Fruit fly (Drosophila melanogaster): ENCODE data around the gene ND-SGDH.

Gene ND-SGDH

dm6 chr3L:12145709-12146694, 7.6 kb upstream of the ND-SGDH start, which contains the start of the genes eIF3l and Nrx-IV:
Gene eIF3l (minus strand): TSS chr3L:12146097.
Gene Nrx-IV (plus strand): TSS chr3L:12146519.
- no peak for TF ChIP-seq CG8301 (tag; optimal IDR thresholded peaks at IDR 0.05)
- no peak for TF ChIP-seq gl (tag; optimal IDR thresholded peaks at IDR 0.05)
- TF ChIP-seq CG4496 (GFP tag; IDR thresholded peaks at IDR 0.05), result 0 out of 3 replicates have a peak, but pooled peaks have one; percentile 16

DNA sequence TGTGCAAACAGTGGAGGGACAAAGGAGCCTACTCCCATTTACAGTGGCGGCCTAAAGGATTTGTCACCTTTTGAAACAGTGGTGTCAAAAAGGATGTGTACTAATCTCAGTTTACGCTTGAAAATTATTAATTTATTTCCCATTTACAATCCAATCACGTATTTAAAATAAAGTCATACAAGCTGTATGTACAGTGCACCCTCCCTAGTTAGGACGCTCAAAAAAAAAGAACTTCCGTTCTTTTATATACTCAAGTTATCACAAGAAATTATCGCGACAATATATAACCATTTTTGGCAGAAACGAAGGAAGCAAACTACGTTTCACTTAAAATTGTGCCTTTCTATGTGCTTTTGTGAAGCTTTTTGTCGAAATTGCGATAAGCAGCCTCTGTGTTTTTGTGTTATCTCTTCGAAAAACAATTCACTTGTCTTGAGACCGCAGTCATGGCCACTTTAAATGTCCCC, 881 bp upstream of the ND-SGDH start:
- TF ChIP-seq EcR (GFP tag; optimal IDR thresholded peaks at IDR 0.05) (no peak), D1 (tag; optimal IDR thresholded peaks at IDR 0.05) (no peak), CG14655 (GFP tag; optimal IDR thresholded peaks at IDR 0.05) (no peak), fd96Ca (GFP tag; IDR thresholded peaks at IDR 0.05) (0 out of 3 replicates have a peak, but pooled peaks have one; percentile 43), CG8159 (tag; optimal IDR thresholded peaks at IDR 0.05) (peak; percentile 54), CG34367 (tag; optimal IDR thresholded peaks at IDR 0.05) (peak; percentile 26), CG8301 (tag; optimal IDR thresholded peaks at IDR 0.05) (peak; percentile 39), Ets98B (GFP tag; IDR thresholded peaks at IDR 0.05) (peak; percentile 43), rn (GFP tag; IDR thresholded peaks at IDR 0.05) (no peak), CG4496 (GFP tag; IDR thresholded peaks at IDR 0.05) (peak; percentile 62), Pif1B (GFP tag; optimal IDR thresholded peaks at IDR 0.05) (no peak), Pif1A (GFP tag; optimal IDR thresholded peaks at IDR 0.05) (no peak), gl (tag; optimal IDR thresholded peaks at IDR 0.05) (no peak), CG32121 (GFP tag; IDR thresholded peaks at IDR 0.05) (no peak; the same call in 1 of the 2 replicates), CG9948 (tag; optimal IDR thresholded peaks at IDR 0.05) (peak; percentile 39), CG17806 (tag; optimal IDR thresholded peaks at IDR 0.05) (peak; percentile 43), CG15710 (tag; optimal IDR thresholded peaks at IDR 0.05) (peak; percentile 44), CG12605 (GFP tag; IDR thresholded peaks at IDR 0.05) (0 out of 2 replicates have a peak, but pooled peaks have one; percentile 11), CG10348 (GFP tag; IDR thresholded peaks at IDR 0.05) (no peak), Snoo (tag; optimal IDR thresholded peaks at IDR 0.05) (peak; percentile 51), CG13204 (GFP tag; optimal IDR thresholded peaks at IDR 0.05) (no peak)

DNA sequence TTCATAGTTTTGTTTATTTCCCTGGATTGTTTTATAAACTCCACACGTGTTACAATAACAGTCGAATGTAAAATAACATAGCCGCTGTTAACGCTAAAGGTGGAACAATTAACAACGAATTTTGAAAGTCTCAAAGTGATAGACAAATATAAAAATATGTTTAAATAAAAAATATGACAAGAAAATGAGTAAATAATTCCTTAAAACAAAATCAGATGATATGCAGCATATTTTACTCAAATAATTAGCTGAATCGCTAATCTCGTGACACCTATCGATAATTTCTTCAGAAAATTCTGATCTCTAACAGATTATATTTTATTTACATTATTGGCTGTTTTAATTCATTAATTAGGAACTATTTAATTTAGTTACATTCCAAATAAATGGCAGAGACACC, 1.8 kb downstream of the ND-SGDH start, which contains the start of the genes CG5645 and Atg12:
Gene CG5645 (minus strand): TSS at position 77 of the 400 bp plus-strand sequence.
Gene Atg12 (plus strand): TSS at position 338 of the 400 bp plus-strand sequence.
- TF ChIP-seq Pif1A (GFP tag; optimal IDR thresholded peaks at IDR 0.05), result no peak
- TF ChIP-seq Ets98B (GFP tag; IDR thresholded peaks at IDR 0.05), result peak; percentile 44; the same call in 1 of the 2 replicates
- TF ChIP-seq fd96Ca (GFP tag; IDR thresholded peaks at IDR 0.05), result no peak
- TF ChIP-seq CG14655 (GFP tag; optimal IDR thresholded peaks at IDR 0.05), result peak; percentile 42
- TF ChIP-seq CG8159 (tag; optimal IDR thresholded peaks at IDR 0.05), result peak; percentile 66
- TF ChIP-seq CG13204 (GFP tag; optimal IDR thresholded peaks at IDR 0.05), result no peak
- no peak for TF ChIP-seq gl (tag; optimal IDR thresholded peaks at IDR 0.05)
- no peak; the same call in 1 of the 2 replicates for TF ChIP-seq rn (GFP tag; IDR thresholded peaks at IDR 0.05)
- no peak for TF ChIP-seq Snoo (tag; optimal IDR thresholded peaks at IDR 0.05)
- TF ChIP-seq CG34367 (tag; optimal IDR thresholded peaks at IDR 0.05), result no peak
- TF ChIP-seq CG9948 (tag; optimal IDR thresholded peaks at IDR 0.05), result peak; percentile 8
- peak; percentile 75 for TF ChIP-seq CG4496 (GFP tag; IDR thresholded peaks at IDR 0.05)
- no peak for TF ChIP-seq CG8301 (tag; optimal IDR thresholded peaks at IDR 0.05)
- TF ChIP-seq CG32121 (GFP tag; IDR thresholded peaks at IDR 0.05), result peak; percentile 48; the same call in 1 of the 2 replicates
- TF ChIP-seq CG17806 (tag; optimal IDR thresholded peaks at IDR 0.05), result peak; percentile 58
- no peak for TF ChIP-seq Pif1B (GFP tag; optimal IDR thresholded peaks at IDR 0.05)
- peak; percentile 51 for TF ChIP-seq CG15710 (tag; optimal IDR thresholded peaks at IDR 0.05)
- TF ChIP-seq CG12605 (GFP tag; IDR thresholded peaks at IDR 0.05), result no peak
- no peak for TF ChIP-seq D1 (tag; optimal IDR thresholded peaks at IDR 0.05)
- no peak for TF ChIP-seq CG10348 (GFP tag; IDR thresholded peaks at IDR 0.05)
- no peak for TF ChIP-seq EcR (GFP tag; optimal IDR thresholded peaks at IDR 0.05)

DNA sequence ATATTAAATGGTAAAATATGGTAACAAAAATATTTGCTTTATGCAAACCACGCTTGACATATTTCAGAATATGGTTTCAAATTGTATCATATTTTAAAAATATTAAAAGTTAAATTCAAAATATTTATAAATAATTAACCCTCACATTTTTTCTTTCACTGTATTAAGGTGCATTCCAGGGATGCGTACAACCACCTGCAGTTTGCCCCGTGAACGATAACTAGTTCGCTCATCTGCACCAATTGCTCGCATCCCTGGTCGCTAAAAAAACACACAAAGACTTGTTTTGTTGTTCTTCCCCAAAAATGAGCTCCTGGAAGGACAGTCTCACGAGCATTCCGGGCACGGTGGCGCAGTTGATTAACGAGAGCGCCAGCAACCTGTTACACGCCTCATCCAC, 6.5 kb downstream of the ND-SGDH start, which contains the start of gene DEF8:
Gene DEF8 (plus strand): TSS at position 229 of the 400 bp plus-strand sequence.
- TF ChIP-seq CG10348 (GFP tag; IDR thresholded peaks at IDR 0.05) (no peak), CG9948 (tag; optimal IDR thresholded peaks at IDR 0.05) (peak; percentile 87), CG15710 (tag; optimal IDR thresholded peaks at IDR 0.05) (peak; percentile 83), fd96Ca (GFP tag; IDR thresholded peaks at IDR 0.05) (peak; percentile 75), Pif1A (GFP tag; optimal IDR thresholded peaks at IDR 0.05) (no peak), CG17806 (tag; optimal IDR thresholded peaks at IDR 0.05) (peak; percentile 85), D1 (tag; optimal IDR thresholded peaks at IDR 0.05) (peak; percentile 94), CG34367 (tag; optimal IDR thresholded peaks at IDR 0.05) (peak; percentile 80), CG8159 (tag; optimal IDR thresholded peaks at IDR 0.05) (peak; percentile 88), gl (tag; optimal IDR thresholded peaks at IDR 0.05) (peak; percentile 37), CG8301 (tag; optimal IDR thresholded peaks at IDR 0.05) (peak; percentile 84), CG13204 (GFP tag; optimal IDR thresholded peaks at IDR 0.05) (no peak), Pif1B (GFP tag; optimal IDR thresholded peaks at IDR 0.05) (no peak), CG12605 (GFP tag; IDR thresholded peaks at IDR 0.05) (peak; percentile 92), Snoo (tag; optimal IDR thresholded peaks at IDR 0.05) (peak; percentile 76), Ets98B (GFP tag; IDR thresholded peaks at IDR 0.05) (peak; percentile 87), CG14655 (GFP tag; optimal IDR thresholded peaks at IDR 0.05) (peak; percentile 80), EcR (GFP tag; optimal IDR thresholded peaks at IDR 0.05) (peak; percentile 19), rn (GFP tag; IDR thresholded peaks at IDR 0.05) (peak; percentile 68), CG32121 (GFP tag; IDR thresholded peaks at IDR 0.05) (peak; percentile 92), CG4496 (GFP tag; IDR thresholded peaks at IDR 0.05) (peak; percentile 89)

Data from whole organism, pupa.